ENCODE assay signal across 7 worm cellular contexts in the genomic region with DNA sequence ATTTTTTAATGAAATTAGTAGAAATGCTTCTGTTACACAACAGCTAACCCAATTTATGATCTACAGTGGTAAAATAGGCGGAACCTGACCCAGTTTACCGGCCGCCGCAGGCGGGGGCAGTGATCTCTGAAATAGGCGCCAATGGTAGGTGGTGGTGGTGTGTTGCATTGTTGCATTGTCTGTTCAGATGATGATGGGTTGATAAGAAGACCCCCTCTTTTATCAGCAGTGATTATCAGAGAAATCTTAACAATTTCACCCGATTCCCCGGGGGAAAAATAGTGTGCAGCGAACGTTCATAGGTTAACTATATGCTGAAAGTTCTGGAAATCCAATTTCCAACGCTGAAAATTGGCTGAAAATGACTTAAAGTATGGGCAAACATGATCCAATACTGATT.
TF ChIP-seq lines count a peak whose summit lies in the region.

No protein-coding gene starts in this region.

TF ChIP-seq in whole organism, L1 larva, 84 proteins besides CTCF, POLR2A, EP300 and RAD21:
- no peak for TF ChIP-seq pag-3 (tag; optimal IDR thresholded peaks at IDR 0.05; lab: Kevin White, UChicago; ENCODE audit: borderline replicate concordance, insufficient read depth)
- TF ChIP-seq efl-1 (optimal IDR thresholded peaks at IDR 0.05; lab: Kevin White, UChicago), result no peak
- peak in 1 of 2 experiments; percentile 46 for TF ChIP-seq efl-1 (GFP tag; optimal IDR thresholded peaks at IDR 0.05 in 1 of 2; lab: Kevin White, UChicago)
- no peak for TF ChIP-seq nhr-237 (tag; optimal IDR thresholded peaks at IDR 0.05; lab: Kevin White, UChicago)
- TF ChIP-seq lin-35 (GFP tag; optimal IDR thresholded peaks at IDR 0.05; lab: Kevin White, UChicago), result peak in 1 of 2 experiments; percentile 3
- TF ChIP-seq elt-2 (tag; optimal IDR thresholded peaks at IDR 0.05; lab: Kevin White, UChicago), result peak; percentile 57

TF ChIP-seq in whole organism, L2 larva, 48 proteins besides CTCF, POLR2A, EP300 and RAD21:
- TF ChIP-seq fos-1 (tag; optimal IDR thresholded peaks at IDR 0.05; lab: Kevin White, UChicago) (peak; percentile 60), sma-3 (GFP tag; optimal IDR thresholded peaks at IDR 0.05; lab: Kevin White, UChicago) (no peak), sma-9 (GFP tag; optimal IDR thresholded peaks at IDR 0.05; lab: Kevin White, UChicago) (peak; percentile 42), sma-9 (tag; optimal IDR thresholded peaks at IDR 0.05; lab: Kevin White, UChicago) (no peak), C34F6.9 (tag; optimal IDR thresholded peaks at IDR 0.05; lab: Kevin White, UChicago) (no peak), elt-1 (tag; optimal IDR thresholded peaks at IDR 0.05; lab: Kevin White, UChicago) (no peak), crh-2 (tag; optimal IDR thresholded peaks at IDR 0.05; lab: Kevin White, UChicago) (peak; percentile 4), nhr-11 (tag; optimal IDR thresholded peaks at IDR 0.05; lab: Kevin White, UChicago) (no peak), ceh-82 (tag; optimal IDR thresholded peaks at IDR 0.05; lab: Kevin White, UChicago) (no peak), nhr-12 (tag; optimal IDR thresholded peaks at IDR 0.05; lab: Kevin White, UChicago) (no peak)
TF ChIP-seq in whole organism, L2 larva: peak in this region for 3.

TF ChIP-seq in whole organism, L3 larva, 47 proteins besides CTCF, POLR2A, EP300 and RAD21:
- peak; percentile 88 for TF ChIP-seq elt-2 (tag; optimal IDR thresholded peaks at IDR 0.05; lab: Kevin White, UChicago)
- no peak for TF ChIP-seq ceh-28 (tag; optimal IDR thresholded peaks at IDR 0.05; lab: Kevin White, UChicago)
- TF ChIP-seq pqm-1 (tag; optimal IDR thresholded peaks at IDR 0.05; lab: Kevin White, UChicago), result peak; percentile 71

TF ChIP-seq in whole organism, L4 larva, 104 proteins besides CTCF, POLR2A, EP300 and RAD21 (continues in another document):
- TF ChIP-seq nhr-237 (tag; optimal IDR thresholded peaks at IDR 0.05; lab: Kevin White, UChicago) (no peak), tra-1 (GFP tag; IDR thresholded peaks at IDR 0.05; lab: Robert Waterston, UW) (0 out of 2 replicates have a peak, but pooled peaks have one; percentile 11), php-3 (GFP tag; IDR thresholded peaks at IDR 0.05; lab: Robert Waterston, UW) (0 out of 2 replicates have a peak, but pooled peaks have one; percentile 13), daf-16 (GFP tag; optimal IDR thresholded peaks at IDR 0.05; lab: Kevin White, UChicago) (no peak), daf-16 (tag; optimal IDR thresholded peaks at IDR 0.05; lab: Kevin White, UChicago) (peak; percentile 58), unc-39 (tag; optimal IDR thresholded peaks at IDR 0.05; lab: Kevin White, UChicago) (no peak), Y48G9A.11 (GFP tag; IDR thresholded peaks at IDR 0.05; lab: Robert Waterston, UW) (0 out of 2 replicates have a peak, but pooled peaks have one; percentile 45), hlh-11 (tag; optimal IDR thresholded peaks at IDR 0.05; lab: Kevin White, UChicago) (peak; percentile 29), mes-2 (tag; optimal IDR thresholded peaks at IDR 0.05; lab: Kevin White, UChicago; ENCODE audit: poor library complexity, severe bottlenecking) (peak; percentile 19), dve-1 (tag; optimal IDR thresholded peaks at IDR 0.05; lab: Kevin White, UChicago; ENCODE audit: insufficient read depth) (peak; percentile 24), dmd-6 (GFP tag; IDR thresholded peaks at IDR 0.05; lab: Robert Waterston, UW) (peak; percentile 51; the same call in 1 of the 2 replicates), gei-8 (GFP tag; optimal IDR thresholded peaks at IDR 0.05; lab: Kevin White, UChicago) (no peak), ZK546.5 (tag; optimal IDR thresholded peaks at IDR 0.05; lab: Kevin White, UChicago) (no peak), pqm-1 (tag; optimal IDR thresholded peaks at IDR 0.05; lab: Kevin White, UChicago) (peak; percentile 62), mdt-29 (GFP tag; IDR thresholded peaks at IDR 0.05; lab: Robert Waterston, UW) (no peak)

TF ChIP-seq in whole organism, late embryonic, 69 proteins besides CTCF, POLR2A, EP300 and RAD21:
- TF ChIP-seq elt-2 (tag; optimal IDR thresholded peaks at IDR 0.05; lab: Kevin White, UChicago), result peak; percentile 89
- TF ChIP-seq fkh-6 (tag; optimal IDR thresholded peaks at IDR 0.05; lab: Kevin White, UChicago), result no peak

TF ChIP-seq in whole organism, mixed stage, embryonic, 35 proteins besides CTCF, POLR2A, EP300 and RAD21:
- TF ChIP-seq mep-1 (tag; optimal IDR thresholded peaks at IDR 0.05; lab: Kevin White, UChicago) (no peak), unc-62 (GFP tag; optimal IDR thresholded peaks at IDR 0.05; lab: Kevin White, UChicago) (no peak), lin-13 (tag; optimal IDR thresholded peaks at IDR 0.05; lab: Kevin White, UChicago) (no peak), elt-1 (tag; optimal IDR thresholded peaks at IDR 0.05; lab: Kevin White, UChicago; ENCODE audit: borderline replicate concordance, insufficient read depth) (peak; percentile 63)

TF ChIP-seq in whole organism, young adult, 124 proteins besides CTCF, POLR2A, EP300 and RAD21:
- TF ChIP-seq dox-1 (GFP tag; IDR thresholded peaks at IDR 0.05; lab: Robert Waterston, UW) (peak; percentile 9; the same call in 1 of the 2 replicates), mcd-1 (GFP tag; IDR thresholded peaks at IDR 0.05; lab: Robert Waterston, UW) (0 out of 2 replicates have a peak, but pooled peaks have one; percentile 12), T26A5.8 (tag; optimal IDR thresholded peaks at IDR 0.05; lab: Kevin White, UChicago) (no peak), hlh-12 (tag; optimal IDR thresholded peaks at IDR 0.05; lab: Kevin White, UChicago) (no peak), lin-35 (GFP tag; optimal IDR thresholded peaks at IDR 0.05; lab: Kevin White, UChicago) (no peak), nhr-80 (tag; optimal IDR thresholded peaks at IDR 0.05; lab: Kevin White, UChicago) (peak; percentile 55)
